Fruit fly (Drosophila melanogaster) whole organism, prepupa: Measurements from ENCODE around the gene Pde11.

Experiments
- CG11902 ChIP-seq: fragments of 200-800 bp; sonication (Bioruptor generic); optimal IDR thresholded peaks from 3 replicates; lab custom pipeline; 2016; ENCODE audit warnings: missing biosample characterization, missing genetic modification characterization
- CG1621 ChIP-seq: fragments of 200-800 bp; sonication (Bioruptor generic); optimal IDR thresholded peaks from 3 replicates; lab custom pipeline; 2018; ENCODE audit warnings: missing biosample characterization, mild to moderate bottlenecking, missing genetic modification characterization
- CG32006 ChIP-seq: fragments of 200-800 bp; sonication (Bioruptor generic); optimal IDR thresholded peaks from 3 replicates; lab custom pipeline; 2017; ENCODE audit warnings: missing biosample characterization, mild to moderate bottlenecking, missing genetic modification characterization
- CG8319 ChIP-seq: fragments of 200-800 bp; sonication (Bioruptor generic); optimal IDR thresholded peaks from 3 replicates; lab custom pipeline; 2016; ENCODE audit warnings: missing biosample characterization, missing genetic modification characterization
- salr ChIP-seq, 2 experiments: fragments of 200-800 bp; sonication (Bioruptor generic); optimal IDR thresholded peaks; 3 replicates each; lab custom pipeline; 2016 to 2018; ENCODE audit warnings: missing biosample characterization in 2 of 2, missing genetic modification characterization in 2 of 2, mild to moderate bottlenecking in 1 of 2

DNA sequence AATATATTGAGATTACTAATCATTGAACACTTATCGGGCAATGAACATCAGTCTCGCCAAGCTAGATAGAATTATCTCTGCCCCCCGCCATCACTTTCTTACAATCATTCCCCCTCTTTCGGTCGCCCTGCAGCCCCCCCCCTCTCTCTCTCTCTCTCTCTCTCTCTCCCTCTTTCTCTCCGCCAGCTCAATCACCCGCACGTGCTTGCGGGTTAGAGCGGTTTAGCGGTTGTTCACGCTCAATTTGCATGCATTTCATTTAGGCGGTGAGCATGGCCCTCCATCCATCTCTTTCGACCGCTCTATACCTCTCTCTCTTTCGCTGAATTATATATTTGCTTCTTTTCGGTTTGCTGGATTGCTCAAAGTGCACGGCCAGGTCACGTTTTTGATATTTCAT, 39.0 kb upstream of the Pde11 start:
- TF ChIP-seq CG32006 (GFP tag; lab: Kevin White, UChicago) (no peak), CG11902 (no peak), salr (GFP tag; optimal IDR thresholded peaks at IDR 0.05; lab: Kevin White, UChicago) (no peak), CG1621 (tag; lab: Kevin White, UChicago) (no peak), CG8319 (GFP tag; lab: Kevin White, UChicago) (no peak)
